Worm (Caenorhabditis elegans) whole organism, early embryonic: ENCODE data around the gene rps-14.
A peak's percentile ranks its signal among the peaks of the same experiment; 100 is the strongest.

Experiments used
- aly-1 ChIP-seq: sonication (generic microtip); optimal IDR thresholded peaks from 2 replicates; lab custom pipeline; 2016; ENCODE audit warnings: missing genetic modification characterization, missing compliant biosample characterization
- ama-1 ChIP-seq: fragments of 150-350 bp; optimal IDR thresholded peaks from 2 replicates; lab custom pipeline; 2014
- ceh-13 ChIP-seq: fragments of 200-800 bp; sonication (Bioruptor generic); optimal IDR thresholded peaks from 2 replicates; lab custom pipeline; 2018; ENCODE audit warnings: mild to moderate bottlenecking, missing genetic modification characterization, missing compliant biosample characterization
- ceh-36 ChIP-seq: sonication (generic microtip); optimal IDR thresholded peaks from 2 replicates; lab custom pipeline; 2016; ENCODE audit warnings: missing genetic modification characterization, inconsistent platforms, missing compliant biosample characterization
- ets-7 ChIP-seq: sonication (generic microtip); optimal IDR thresholded peaks from 2 replicates; lab custom pipeline; 2016; ENCODE audit warnings: missing genotype, missing genetic modification characterization, missing compliant biosample characterization
- hmbx-1 ChIP-seq: sonication (generic microtip); optimal IDR thresholded peaks from 2 replicates; lab custom pipeline; 2016; ENCODE audit warnings: mild to moderate bottlenecking, missing genetic modification characterization, missing compliant biosample characterization
- scrt-1 ChIP-seq: fragments of 200-800 bp; sonication (Bioruptor generic); IDR thresholded peaks from 2 replicates; pipeline ENCODE4 v1.3.6; 2022; ENCODE audit warnings: missing genetic modification characterization, missing compliant biosample characterization
- tbx-11 ChIP-seq: fragments of 200-800 bp; sonication (Bioruptor generic); IDR thresholded peaks from 2 replicates; pipeline ENCODE4 v1.3.6; 2022; ENCODE audit warnings: missing genetic modification characterization, missing compliant biosample characterization

- TF ChIP-seq tbx-11 (GFP tag; lab: Robert Waterston, UW) (no peak), ama-1 (lab: Kevin White, UChicago) (peak; percentile 76), hmbx-1 (tag; lab: Kevin White, UChicago) (no peak), ceh-36 (tag; lab: Kevin White, UChicago) (no peak), ceh-13 (GFP tag; lab: Kevin White, UChicago) (no peak), ets-7 (tag; lab: Kevin White, UChicago) (no peak), aly-1 (tag; lab: Kevin White, UChicago) (no peak), scrt-1 (GFP tag; lab: Robert Waterston, UW) (no peak)
Measured at ce11 chrIII:7140228-7140710, 39.1 kb downstream of the rps-14 start.
